Worm (Caenorhabditis elegans): Measurements from ENCODE around the gene tbc-2.

Gene tbc-2

DNA sequence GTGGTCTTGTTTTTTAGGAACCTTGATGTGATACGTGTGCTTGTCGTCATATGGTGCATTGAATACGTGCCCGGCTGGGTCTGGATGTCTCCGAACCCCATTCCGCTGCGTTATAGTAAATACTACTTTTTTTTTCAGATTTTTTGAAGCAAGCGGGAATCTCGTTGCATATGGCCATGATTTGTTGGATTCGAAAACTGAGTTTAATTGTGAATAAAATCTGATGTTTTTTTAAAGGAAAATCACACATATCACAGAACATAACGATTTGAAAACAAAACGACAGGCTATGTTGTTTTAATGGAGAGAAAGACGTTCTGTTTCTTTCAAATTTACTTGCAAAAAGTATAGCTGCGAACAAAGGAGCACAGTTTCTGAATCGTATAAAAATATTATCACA, 18.2 kb upstream of the tbc-2 start, which contains the start of the genes ZK1248.17 and H41C03.3:
TSS of gene ZK1248.17 (minus strand) at position 101 of the 400 bp plus-strand sequence.
TSS of gene H41C03.3 (plus strand) at position 337 of the 400 bp plus-strand sequence.
- no peak for TF ChIP-seq unc-62 (GFP tag; optimal IDR thresholded peaks at IDR 0.05)

DNA sequence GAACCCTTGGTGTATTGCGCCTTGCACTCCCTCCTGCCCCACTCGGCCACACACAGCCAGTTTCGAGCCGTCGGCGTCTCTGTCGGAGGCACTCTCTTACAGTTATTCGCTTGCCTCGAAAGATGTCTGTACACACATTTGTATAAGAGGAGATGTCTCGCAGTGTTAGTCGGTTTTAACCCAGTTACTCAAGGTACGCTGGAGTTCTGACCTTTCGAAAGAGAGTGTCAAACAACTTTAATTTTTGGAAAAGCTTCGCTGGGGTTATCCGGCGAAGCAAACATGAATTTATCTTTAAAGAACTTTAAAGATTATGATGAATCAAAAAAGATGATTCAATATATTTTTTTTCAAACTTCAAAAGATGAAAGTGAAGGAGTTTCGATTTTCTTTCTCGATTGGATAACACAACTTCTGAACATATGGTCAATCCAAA, 17.5 kb upstream of the tbc-2 start:
- peak; percentile 52 for TF ChIP-seq unc-62 (GFP tag; optimal IDR thresholded peaks at IDR 0.05)

DNA sequence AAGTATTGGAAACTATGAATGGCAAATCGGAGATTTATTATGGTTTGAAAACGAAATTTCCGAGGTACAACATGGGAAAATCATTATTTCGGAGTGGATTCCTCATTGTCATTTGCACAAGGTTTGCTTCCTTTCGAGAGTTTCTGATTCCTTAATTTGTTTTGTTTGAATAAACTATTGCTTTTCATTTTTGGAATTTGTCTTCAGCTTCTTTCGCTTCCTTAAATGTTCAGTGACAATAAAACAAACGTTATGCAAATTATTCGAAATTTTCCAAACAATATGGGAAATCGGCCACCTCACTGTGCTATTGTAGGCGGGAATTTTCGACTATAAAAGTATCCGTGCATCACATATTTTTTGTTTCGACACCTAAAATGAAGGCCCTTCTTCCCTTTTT, 14.6 kb upstream of the tbc-2 start, which contains the start of gene nep-25:
TSS of gene nep-25 (plus strand) at position 375 of the 400 bp plus-strand sequence.
- TF ChIP-seq unc-62 (GFP tag; optimal IDR thresholded peaks at IDR 0.05), result no peak

DNA sequence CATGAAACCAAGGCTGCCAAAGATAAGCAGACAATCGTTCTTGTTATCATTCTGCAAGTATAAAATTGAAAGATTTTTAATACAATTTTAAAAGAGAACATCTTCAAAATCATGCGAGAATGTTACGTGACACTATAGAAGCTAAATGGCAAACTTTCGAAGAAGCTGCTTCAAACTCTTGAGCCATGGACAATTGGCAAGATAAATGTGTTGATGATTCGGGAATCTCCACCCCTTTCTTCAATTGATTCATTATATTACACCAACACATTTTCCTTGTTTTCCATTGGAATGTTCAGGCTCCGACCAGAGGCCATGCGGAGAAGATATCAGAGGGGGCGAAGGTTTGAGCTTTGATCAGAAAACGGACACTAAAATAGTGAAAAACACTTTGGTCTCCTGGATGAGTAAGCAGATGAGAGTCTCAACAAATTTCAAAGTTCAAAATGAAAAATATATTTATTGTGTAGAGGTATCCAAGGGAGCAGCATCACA, 13.9 kb upstream of the tbc-2 start, which contains the start of gene lec-5:
TSS of gene lec-5 (minus strand) at position 51 of the 495 bp plus-strand sequence.
- TF ChIP-seq unc-62 (GFP tag; optimal IDR thresholded peaks at IDR 0.05), result no peak

DNA sequence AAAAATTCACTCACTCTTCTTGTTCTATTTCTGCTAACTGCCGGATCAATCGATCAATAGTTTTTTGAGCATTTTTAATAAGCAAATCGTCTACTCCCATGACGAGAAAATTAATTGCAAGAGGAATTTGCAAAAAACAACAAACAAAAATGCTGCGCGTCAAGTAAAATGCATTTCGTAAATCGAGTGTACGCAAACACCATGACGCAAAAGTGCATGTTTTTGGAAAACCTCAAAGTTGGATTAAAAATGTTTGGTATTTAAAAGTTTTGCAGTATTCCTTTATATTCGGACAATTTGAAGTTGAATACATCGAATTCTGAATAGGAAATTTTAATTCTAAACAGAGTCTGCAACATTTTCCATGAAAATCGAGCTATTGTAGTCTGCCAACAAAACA, 12.0 kb upstream of the tbc-2 start, which contains the start of gene ZK1248.19:
TSS of gene ZK1248.19 (minus strand) at position 188 of the 400 bp plus-strand sequence.
- TF ChIP-seq unc-62 (GFP tag; optimal IDR thresholded peaks at IDR 0.05), result no peak

DNA sequence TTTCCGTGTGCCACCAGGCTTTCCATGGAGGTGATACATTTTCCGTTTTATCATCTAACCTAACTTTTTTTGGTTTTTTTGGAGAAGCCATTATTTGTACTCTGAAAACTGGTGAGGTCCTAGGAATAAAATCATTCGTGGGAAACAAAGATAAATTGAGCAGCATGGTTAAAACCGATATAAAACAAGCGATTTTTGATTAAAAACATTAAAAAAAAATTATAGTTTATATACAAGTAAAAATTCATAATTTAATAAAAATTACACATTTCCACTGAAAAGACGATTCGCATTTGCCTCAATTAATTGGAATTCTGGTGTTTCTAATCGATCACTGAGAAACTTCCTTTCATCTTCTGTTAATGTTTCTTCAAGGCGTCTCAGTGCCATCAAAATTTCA, 11.2 kb upstream of the tbc-2 start, which contains the start of gene ZK1248.15:
TSS of gene ZK1248.15 (minus strand) at position 101 of the 400 bp plus-strand sequence.
- TF ChIP-seq unc-62 (GFP tag; optimal IDR thresholded peaks at IDR 0.05), result no peak

DNA sequence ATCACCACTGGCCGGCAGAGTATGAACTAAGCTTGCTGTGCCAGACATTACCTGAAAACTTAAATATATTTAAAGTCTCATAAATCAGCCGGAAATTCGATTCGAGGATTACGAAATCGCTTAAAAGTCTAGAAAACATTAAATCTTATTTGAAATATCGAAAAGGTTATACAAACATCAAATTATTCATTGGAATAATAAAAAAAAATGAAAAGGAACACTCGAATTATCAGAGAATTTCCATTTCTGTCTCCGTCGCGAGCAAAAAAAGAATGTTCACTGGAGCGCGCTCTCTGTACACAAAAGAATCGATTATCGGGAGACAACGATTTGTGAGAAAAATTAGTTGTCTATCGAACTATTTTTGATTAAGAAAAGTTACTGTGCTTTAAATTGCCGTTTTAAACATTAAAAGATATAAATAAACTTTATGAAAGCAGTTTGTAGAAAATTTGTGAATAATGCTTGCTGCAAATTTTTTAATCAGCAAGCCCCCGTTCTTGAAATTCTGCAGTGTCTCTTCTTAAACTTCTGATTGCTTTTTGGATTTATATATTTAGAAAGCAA, 9.0 kb upstream of the tbc-2 start, which contains the start of gene fzo-1:
TSS of gene fzo-1 (minus strand) at position 51 of the 567 bp plus-strand sequence.
- no peak for TF ChIP-seq unc-62 (GFP tag; optimal IDR thresholded peaks at IDR 0.05)

DNA sequence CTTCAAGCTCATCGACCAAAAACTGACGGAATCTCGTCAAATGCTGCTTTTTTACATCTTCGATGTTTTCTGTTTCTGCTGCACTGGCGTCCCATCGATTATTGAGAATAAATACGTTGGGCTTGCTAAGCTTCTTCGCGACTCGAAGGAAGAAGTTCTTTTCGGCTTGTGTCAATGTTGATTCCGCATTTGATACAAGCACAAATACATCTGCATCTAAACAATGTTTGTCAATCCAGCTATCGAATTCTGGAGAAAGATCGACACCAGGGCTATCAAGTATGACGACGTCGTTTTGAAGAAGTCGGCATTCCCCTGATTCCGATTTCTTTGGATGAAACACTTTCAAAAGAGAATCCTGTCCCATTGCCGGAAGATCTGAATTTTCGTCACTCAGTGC, 7.9 kb upstream of the tbc-2 start:
- TF ChIP-seq unc-62 (GFP tag; optimal IDR thresholded peaks at IDR 0.05), result no peak

DNA sequence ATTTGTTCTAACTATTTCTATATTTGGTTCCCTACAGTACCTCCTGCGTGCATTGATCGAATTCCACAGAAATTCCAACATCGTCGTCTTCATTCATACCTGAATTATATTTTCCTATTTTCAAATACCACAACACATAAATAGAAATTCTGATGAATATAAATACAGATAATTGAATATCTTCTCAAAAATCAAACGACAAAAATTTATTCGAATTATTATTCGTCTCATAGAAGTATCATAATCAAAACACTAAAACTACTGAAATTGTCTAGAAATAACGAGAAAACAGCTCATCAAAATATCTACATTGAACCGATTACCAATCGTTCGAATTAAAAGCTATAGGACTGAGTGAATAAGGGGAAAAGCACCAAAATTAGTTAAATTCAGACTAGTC, 5.9 kb upstream of the tbc-2 start, which contains the start of gene gtap-1:
TSS of gene gtap-1 (minus strand) at position 101 of the 400 bp plus-strand sequence.
- TF ChIP-seq unc-62 (GFP tag; optimal IDR thresholded peaks at IDR 0.05), result no peak

DNA sequence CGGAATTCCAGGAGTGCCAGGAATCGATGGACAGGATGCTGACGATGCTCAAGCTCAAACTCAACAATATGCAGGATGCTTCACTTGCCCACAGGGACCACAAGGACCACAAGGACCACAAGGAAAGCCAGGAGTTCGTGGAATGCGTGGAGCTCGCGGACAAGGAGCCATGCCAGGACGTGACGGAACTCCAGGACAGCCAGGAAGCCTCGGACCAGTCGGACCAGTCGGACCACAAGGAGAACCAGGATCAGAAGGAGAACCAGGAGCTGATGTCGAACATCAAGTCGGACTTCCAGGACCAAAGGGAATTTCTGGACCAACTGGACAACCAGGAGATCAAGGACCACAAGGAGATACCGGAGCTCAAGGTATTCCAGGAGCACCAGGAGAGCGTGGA, 4.1 kb upstream of the tbc-2 start:
- no peak for TF ChIP-seq unc-62 (GFP tag; optimal IDR thresholded peaks at IDR 0.05)

DNA sequence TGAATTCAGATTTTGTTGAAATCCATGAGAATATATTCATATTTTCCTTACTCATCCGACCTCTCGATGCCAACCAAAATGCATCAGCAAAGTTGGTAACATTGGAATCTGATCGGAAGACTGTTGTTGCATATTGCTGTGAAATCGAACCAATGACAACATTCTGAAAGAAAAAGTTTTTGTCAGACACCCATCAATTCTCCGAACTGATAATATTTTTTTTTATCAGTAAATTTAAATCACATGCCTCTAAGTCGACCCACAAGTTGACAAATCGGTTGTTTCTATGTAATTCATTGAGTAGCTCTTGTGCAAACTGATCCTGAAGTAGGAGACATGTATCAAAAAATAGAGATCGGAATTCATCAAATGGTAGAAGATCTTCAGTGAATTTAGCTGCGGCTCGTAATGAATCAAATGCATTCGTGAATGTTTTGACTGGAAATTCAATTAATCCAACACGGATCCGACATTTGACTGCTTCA, 2.7 kb upstream of the tbc-2 start, which contains the start of gene col-74:
TSS of gene col-74 (plus strand) at position 435 of the 485 bp plus-strand sequence.
- no peak for TF ChIP-seq unc-62 (GFP tag; optimal IDR thresholded peaks at IDR 0.05)

DNA sequence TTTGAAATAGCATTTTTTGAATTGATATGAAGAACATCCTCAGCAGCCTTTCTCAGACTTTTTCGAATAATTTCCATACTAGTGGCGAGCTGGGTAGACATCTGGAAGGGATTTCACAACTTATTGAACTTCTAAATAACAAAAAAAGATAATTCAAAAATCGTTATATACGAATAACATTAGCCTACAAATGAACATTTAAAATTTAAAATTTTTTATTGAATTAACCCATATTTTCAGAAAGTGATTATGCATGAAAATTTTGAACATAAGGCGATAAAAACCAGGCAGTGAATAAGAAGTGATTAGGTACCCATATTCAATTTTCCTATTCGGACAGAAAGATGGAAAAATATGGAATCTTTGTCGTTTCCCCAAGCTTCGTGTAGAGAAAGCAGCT, 1.2 kb upstream of the tbc-2 start, which contains the start of gene ZK1248.11:
TSS of gene ZK1248.11 (minus strand) at position 101 of the 400 bp plus-strand sequence.
- no peak for TF ChIP-seq unc-62 (GFP tag; optimal IDR thresholded peaks at IDR 0.05)

DNA sequence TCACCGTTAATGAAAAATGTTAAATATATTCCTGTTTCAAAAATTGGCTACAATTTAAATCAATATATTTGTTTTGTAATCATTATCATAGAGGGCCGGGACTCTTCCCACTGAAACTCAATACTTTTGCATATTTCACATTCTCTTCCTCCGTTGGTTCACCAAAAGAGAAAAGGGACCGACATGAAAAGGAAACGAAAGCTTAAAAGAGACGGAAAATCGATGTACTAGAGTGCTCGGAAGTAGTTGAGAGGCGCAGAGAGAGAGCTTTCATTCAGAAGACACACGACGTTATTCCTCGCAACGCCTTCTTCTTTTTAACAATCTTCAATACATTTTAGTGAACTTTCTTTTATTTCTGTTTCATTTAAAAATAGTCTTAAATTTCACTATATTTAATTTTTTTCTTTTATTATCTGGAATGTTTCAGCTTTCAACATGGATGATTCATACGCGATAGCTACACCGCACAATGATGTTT, 6.9 kb downstream of the tbc-2 start, which contains the start of gene ehs-1:
TSS of gene ehs-1 (plus strand) at position 431 of the 481 bp plus-strand sequence.
- no peak for TF ChIP-seq unc-62 (GFP tag; optimal IDR thresholded peaks at IDR 0.05)

DNA sequence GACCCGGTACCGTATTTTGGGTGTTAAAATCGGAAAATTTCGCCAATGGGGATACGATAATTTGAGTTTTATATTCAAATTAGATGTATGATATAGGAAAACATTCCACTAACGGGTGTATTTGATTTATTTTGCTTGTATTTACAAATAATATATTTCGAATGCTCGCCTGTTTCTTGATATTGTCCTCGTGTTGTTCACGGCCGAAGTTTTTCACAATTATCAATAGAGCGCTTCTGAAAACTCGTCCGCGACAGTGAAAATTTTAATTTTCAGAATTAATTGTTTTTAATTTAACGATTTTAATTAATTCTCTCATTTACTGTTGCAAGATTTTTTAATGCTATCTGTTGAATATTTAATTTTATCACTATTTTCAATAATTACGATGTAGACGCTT, 7.6 kb downstream of the tbc-2 start:
- no peak for TF ChIP-seq unc-62 (GFP tag; optimal IDR thresholded peaks at IDR 0.05)

DNA sequence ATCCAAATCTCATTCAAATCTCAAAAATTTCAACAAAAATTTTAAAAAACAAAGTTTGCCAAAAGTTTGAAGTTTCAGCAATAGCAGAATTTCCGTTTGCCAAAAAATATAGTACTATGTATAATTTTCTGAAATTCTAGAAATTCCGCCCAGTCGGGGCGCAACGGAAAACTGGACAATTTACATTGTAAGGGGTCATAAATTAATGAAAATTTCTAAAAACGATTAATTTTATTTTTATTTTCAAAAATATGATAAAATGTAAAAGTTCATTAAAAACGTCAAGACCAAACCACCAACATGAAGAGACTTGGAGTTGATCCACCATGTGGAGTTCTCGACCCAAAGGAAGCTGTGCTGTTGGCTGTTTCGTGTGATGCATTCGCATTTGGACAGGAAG, 8.9 kb downstream of the tbc-2 start, which contains the start of gene ZK1248.4:
TSS of gene ZK1248.4 (plus strand) at position 301 of the 400 bp plus-strand sequence.
- no peak for TF ChIP-seq unc-62 (GFP tag; optimal IDR thresholded peaks at IDR 0.05)

DNA sequence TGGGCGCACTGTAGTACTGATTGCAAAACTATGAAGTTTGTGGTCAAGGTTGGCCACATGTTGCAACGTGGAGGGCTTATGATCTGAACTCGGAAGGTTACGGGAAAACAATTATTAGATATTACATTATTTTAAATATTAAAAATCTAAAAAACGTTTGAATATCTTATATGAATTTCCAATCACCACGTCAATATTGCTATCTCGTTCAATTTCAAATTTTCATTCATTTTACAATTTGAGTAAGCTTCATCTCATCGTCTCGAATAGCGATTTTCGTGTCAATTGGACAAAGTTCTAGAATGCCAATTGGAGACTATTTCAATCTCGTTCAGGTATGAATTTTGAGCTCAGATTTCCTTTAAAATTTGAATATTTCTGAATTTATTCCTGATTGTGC, 10.9 kb downstream of the tbc-2 start, which contains the start of gene ZK1248.20:
TSS of gene ZK1248.20 (plus strand) at position 301 of the 400 bp plus-strand sequence.
- no peak for TF ChIP-seq unc-62 (GFP tag; optimal IDR thresholded peaks at IDR 0.05)
